Worm (Caenorhabditis elegans) whole organism, early embryonic: Measurements from ENCODE around the gene D2024.18.

ENCODE experiments used
- aly-1 ChIP-seq: sonication (generic microtip); optimal IDR thresholded peaks from 2 replicates; lab custom pipeline; 2016; ENCODE audit warnings: missing genetic modification characterization, missing compliant biosample characterization
- ama-1 ChIP-seq: fragments of 150-350 bp; optimal IDR thresholded peaks from 2 replicates; lab custom pipeline; 2014

DNA sequence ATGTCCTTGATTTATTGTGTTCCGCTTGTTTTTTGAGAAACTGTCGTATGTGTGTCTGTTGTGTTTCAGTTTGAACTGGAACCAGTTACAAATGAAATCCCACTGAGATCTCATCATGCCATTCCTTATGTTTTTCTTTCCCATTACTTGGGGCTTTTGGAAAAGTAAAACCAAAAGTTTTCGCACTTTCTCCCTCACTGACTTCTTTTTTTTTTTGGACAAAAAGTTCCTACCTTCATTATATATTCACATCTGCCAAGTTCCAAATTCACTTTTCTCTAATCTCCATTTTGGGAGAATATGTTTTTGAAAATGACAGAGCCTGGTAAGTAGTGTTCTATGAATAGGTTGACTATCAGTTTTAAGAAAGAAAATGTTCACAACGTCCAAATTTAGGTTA lies 26.4 kb downstream of the D2024.18 start, which contains the start of gene C06E4.2:
- TF ChIP-seq aly-1 (no peak), ama-1 (lab: Kevin White, UChicago) (no peak)
